Worm (Caenorhabditis elegans) whole organism, L4 larva: ENCODE data around the gene F58E2.2.

Experiments
- F37D6.2 ChIP-seq: sonication (generic microtip); optimal IDR thresholded peaks from 2 replicates; lab custom pipeline; 2016; ENCODE audit warnings: mild to moderate bottlenecking, missing genetic modification characterization, missing compliant biosample characterization
- ama-1 ChIP-seq: fragments of 150-350 bp; optimal IDR thresholded peaks from 2 replicates; lab custom pipeline; 2014; ENCODE audit warnings: inconsistent platforms, mixed read lengths
- ceh-44 ChIP-seq: fragments of 200-800 bp; sonication (Bioruptor generic); IDR thresholded peaks from 2 replicates; pipeline ENCODE4 v1.3.6; 2022; ENCODE audit warnings: missing genetic modification reagents, missing genetic modification characterization, missing compliant biosample characterization
- ceh-62 ChIP-seq: sonication (generic microtip); optimal IDR thresholded peaks from 2 replicates; lab custom pipeline; 2017; ENCODE audit warnings: missing biosample characterization, missing genetic modification characterization
- egl-27 ChIP-seq: sonication (generic microtip); optimal IDR thresholded peaks from 3 replicates; lab custom pipeline; 2017; ENCODE audit warnings: missing biosample characterization, missing genetic modification reagents, missing genetic modification characterization
- egl-43 ChIP-seq: fragments of 200-800 bp; sonication (Bioruptor generic); IDR thresholded peaks from 2 replicates; pipeline ENCODE4 v1.3.6; 2022; ENCODE audit warnings: missing genetic modification reagents, missing genetic modification characterization, missing compliant biosample characterization
- hif-1 ChIP-seq, 2 experiments: sonication (generic microtip); optimal IDR thresholded peaks; 2 replicates each; lab custom pipeline; 2016 to 2017; ENCODE audit warnings: missing compliant biosample characterization in 2 of 2, missing genetic modification characterization in 2 of 2, missing genetic modification reagents in 2 of 2, missing genotype in 2 of 2, mild to moderate bottlenecking in 1 of 2
- hlh-30 ChIP-seq: sonication (generic microtip); optimal IDR thresholded peaks from 2 replicates; lab custom pipeline; 2017; ENCODE audit warnings: antibody characterized with exemption, mild to moderate bottlenecking, missing genetic modification characterization, missing compliant biosample characterization; ENCODE audit not compliant: insufficient read depth
- jun-1 ChIP-seq: fragments of 150-350 bp; optimal IDR thresholded peaks from 2 replicates; lab custom pipeline; 2014; ENCODE audit warnings: missing biosample characterization, missing genetic modification reagents, missing genetic modification characterization
- lin-39 ChIP-seq: fragments of 150-350 bp; optimal IDR thresholded peaks from 2 replicates; lab custom pipeline; 2014; ENCODE audit warnings: missing biosample characterization, missing genetic modification reagents, missing genetic modification characterization
- skn-1 ChIP-seq: fragments of 150-350 bp; optimal IDR thresholded peaks from 2 replicates; lab custom pipeline; 2014; ENCODE audit warnings: missing biosample characterization, missing genetic modification characterization
- zfp-3 ChIP-seq: fragments of 200-800 bp; sonication (Bioruptor generic); conservative IDR thresholded peaks from 2 replicates; pipeline ENCODE4 v1.3.6; 2022; ENCODE audit warnings: missing genetic modification reagents, missing genetic modification characterization, missing compliant biosample characterization

DNA sequence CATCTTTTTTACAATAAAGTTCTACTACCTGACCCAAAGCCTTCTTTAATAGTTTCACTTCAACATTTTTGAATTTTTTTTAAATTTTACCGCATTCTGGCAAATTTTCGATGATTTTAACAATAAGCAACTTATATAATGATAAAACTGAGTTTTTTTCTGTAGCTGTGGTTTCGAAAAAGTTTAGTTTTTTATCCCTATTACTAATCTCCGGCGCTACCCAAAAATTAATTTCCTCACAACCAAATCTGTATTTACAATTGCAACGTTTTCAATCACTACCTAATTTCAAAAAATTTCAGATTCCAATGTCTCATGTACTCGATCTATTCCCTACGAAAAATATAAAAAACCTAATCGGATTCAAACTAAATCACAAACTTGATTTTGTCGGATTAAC, 2.7 kb upstream of the F58E2.2 start, which contains the start of gene F58E2.3:
- TF ChIP-seq hlh-30 (tag; lab: Kevin White, UChicago) (no peak), jun-1 (tag; lab: Kevin White, UChicago) (no peak), lin-39 (tag; lab: Kevin White, UChicago) (no peak), hif-1 (tag; optimal IDR thresholded peaks at IDR 0.05; lab: Kevin White, UChicago) (no peak), skn-1 (tag; lab: Kevin White, UChicago) (no peak), egl-43 (GFP tag; lab: Robert Waterston, UW) (no peak), zfp-3 (GFP tag; lab: Robert Waterston, UW) (no peak), egl-27 (no peak), ceh-44 (GFP tag; lab: Robert Waterston, UW) (no peak), ceh-62 (tag; lab: Kevin White, UChicago) (no peak), F37D6.2 (no peak), ama-1 (no peak)
